Fruit fly (Drosophila melanogaster) whole organism, wandering third instar larva: Measurements from ENCODE around the gene CG1647.

ENCODE experiments used
- OdsH ChIP-seq: fragments of 200-800 bp; sonication (Bioruptor generic); optimal IDR thresholded peaks from 2 replicates; lab custom pipeline; 2016; ENCODE audit warnings: missing biosample characterization, mild to moderate bottlenecking, missing genetic modification characterization
- h ChIP-seq: fragments of 200-800 bp; sonication (Bioruptor generic); optimal IDR thresholded peaks from 3 replicates; lab custom pipeline; 2016; ENCODE audit warnings: missing biosample characterization, mild to moderate bottlenecking, missing genetic modification characterization

DNA sequence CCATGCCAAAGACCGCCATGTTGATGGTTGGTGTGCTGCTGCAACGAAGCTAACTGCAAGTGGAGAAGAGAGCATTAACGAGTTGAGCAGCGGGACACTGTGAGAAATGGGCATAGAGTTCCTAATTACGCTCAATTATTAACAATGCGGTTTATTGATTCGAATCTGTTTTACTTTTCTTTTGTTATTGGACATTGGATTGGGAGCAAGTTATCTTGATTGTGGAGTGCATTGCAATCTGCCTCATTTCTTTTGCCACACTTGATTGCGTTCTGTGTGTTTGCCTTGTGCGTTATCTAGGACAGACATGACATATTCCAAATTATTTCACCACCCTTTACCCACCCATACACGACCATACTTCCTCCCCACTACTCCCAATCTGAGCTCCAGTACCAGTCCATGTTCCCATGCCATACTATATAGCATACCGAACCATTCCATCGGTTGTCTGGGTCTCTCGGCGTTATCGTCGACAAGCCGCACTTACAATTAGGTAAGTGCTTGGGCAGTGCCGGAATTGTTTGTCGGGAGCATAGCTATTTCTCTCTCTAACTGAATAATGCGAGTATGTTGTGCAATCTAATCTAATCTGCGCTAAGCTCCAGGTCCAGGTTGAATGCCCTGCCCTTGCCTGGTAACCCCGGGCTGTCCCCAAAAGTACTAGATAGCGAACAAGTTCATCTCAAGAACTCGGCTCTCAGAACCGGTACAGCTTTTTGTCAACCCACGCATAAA lies 37.4 kb downstream of the CG1647 start:
- TF ChIP-seq OdsH (GFP tag; lab: Kevin White, UChicago), result no peak
- peak; percentile 0 for TF ChIP-seq h (GFP tag; lab: Kevin White, UChicago)
